Worm (Caenorhabditis elegans) whole organism, young adult: ENCODE data around the gene mtp-18.

Source experiments
- K12H6.12 ChIP-seq: fragments of 200-800 bp; sonication (Bioruptor generic); optimal IDR thresholded peaks from 2 replicates; lab custom pipeline; 2018; ENCODE audit warnings: mild to moderate bottlenecking, missing genetic modification characterization, missing compliant biosample characterization
- ZK185.1 ChIP-seq: sonication (generic microtip); optimal IDR thresholded peaks from 2 replicates; lab custom pipeline; 2016; ENCODE audit warnings: mild to moderate bottlenecking, missing genetic modification characterization, missing compliant biosample characterization; ENCODE audit not compliant: poor library complexity, severe bottlenecking
- ets-4 ChIP-seq: fragments of 200-800 bp; sonication (Bioruptor generic); optimal IDR thresholded peaks from 2 replicates; lab custom pipeline; 2018; ENCODE audit warnings: mild to moderate bottlenecking, missing genetic modification characterization, missing compliant biosample characterization
- fkh-3 ChIP-seq: sonication (generic microtip); optimal IDR thresholded peaks from 2 replicates; lab custom pipeline; 2016; ENCODE audit warnings: mild to moderate bottlenecking, missing genetic modification characterization, missing compliant biosample characterization
- lsl-1 ChIP-seq: fragments of 200-800 bp; sonication (Bioruptor generic); optimal IDR thresholded peaks from 2 replicates; lab custom pipeline; 2018; ENCODE audit warnings: mild to moderate bottlenecking, missing genetic modification characterization, moderate library complexity, missing compliant biosample characterization
- nhr-90 ChIP-seq: sonication (generic microtip); optimal IDR thresholded peaks from 2 replicates; lab custom pipeline; 2016; ENCODE audit warnings: missing genotype, mild to moderate bottlenecking, missing genetic modification characterization, missing compliant biosample characterization
- unc-130 ChIP-seq: sonication (generic microtip); optimal IDR thresholded peaks from 2 replicates; lab custom pipeline; 2016; ENCODE audit warnings: missing genetic modification reagents, missing genetic modification characterization, missing compliant biosample characterization

- no peak for TF ChIP-seq ets-4 (GFP tag; lab: Kevin White, UChicago)
- TF ChIP-seq fkh-3 (tag; lab: Kevin White, UChicago), result no peak
- no peak for TF ChIP-seq K12H6.12
- TF ChIP-seq lsl-1 (GFP tag; lab: Kevin White, UChicago), result no peak
- TF ChIP-seq unc-130 (GFP tag; lab: Kevin White, UChicago), result no peak
- no peak for TF ChIP-seq nhr-90 (tag; lab: Kevin White, UChicago)
- peak; percentile 61 for TF ChIP-seq ZK185.1 (tag; lab: Kevin White, UChicago)
Measured at ce11 chrX:6253160-6253559, 47.0 kb upstream of the mtp-18 start.
